Worm (Caenorhabditis elegans) whole organism, L3 larva: ENCODE results near the gene C09E8.6.
"Not testable (repeated sequence)": the region's sequence is repeated elsewhere in the genome, so short reads cannot be mapped to it uniquely, and the experiment has no call there.

Experiments
- aly-2 ChIP-seq: fragments of 150-350 bp; optimal IDR thresholded peaks from 2 replicates; lab custom pipeline; 2014; ENCODE audit warnings: missing biosample characterization, missing genetic modification characterization
- ceh-16 ChIP-seq: sonication (generic microtip); optimal IDR thresholded peaks from 2 replicates; lab custom pipeline; 2017; ENCODE audit warnings: missing biosample characterization, missing genetic modification characterization
- ceh-82 ChIP-seq: fragments of 150-350 bp; optimal IDR thresholded peaks from 2 replicates; lab custom pipeline; 2014; ENCODE audit warnings: missing biosample characterization, missing genetic modification characterization
- ceh-9 ChIP-seq: sonication (generic microtip); optimal IDR thresholded peaks from 2 replicates; lab custom pipeline; 2018; ENCODE audit warnings: missing biosample characterization, missing genetic modification characterization
- daf-12 ChIP-seq: fragments of 150-350 bp; optimal IDR thresholded peaks from 2 replicates; lab custom pipeline; 2014; ENCODE audit warnings: missing biosample characterization, missing genetic modification reagents, missing genetic modification characterization
- egl-27 ChIP-seq: sonication (generic microtip); optimal IDR thresholded peaks from 4 replicates; lab custom pipeline; 2017; ENCODE audit warnings: missing biosample characterization, missing genetic modification reagents, missing genetic modification characterization
- egl-5 ChIP-seq: fragments of 150-350 bp; optimal IDR thresholded peaks from 2 replicates; lab custom pipeline; 2017; ENCODE audit warnings: missing biosample characterization, missing genetic modification reagents, missing genetic modification characterization, inconsistent platforms
- elt-2 ChIP-seq: sonication (generic microtip); optimal IDR thresholded peaks from 2 replicates; lab custom pipeline; 2016; ENCODE audit warnings: missing genetic modification reagents, mild to moderate bottlenecking, missing genetic modification characterization, missing compliant biosample characterization
- fos-1 ChIP-seq: fragments of 150-350 bp; optimal IDR thresholded peaks from 2 replicates; lab custom pipeline; 2014; ENCODE audit warnings: missing biosample characterization, missing genetic modification characterization
- hmg-11 ChIP-seq: sonication (generic microtip); optimal IDR thresholded peaks from 2 replicates; lab custom pipeline; 2016; ENCODE audit warnings: missing genetic modification characterization, missing compliant biosample characterization
- jun-1 ChIP-seq: fragments of 150-350 bp; optimal IDR thresholded peaks from 2 replicates; lab custom pipeline; 2014; ENCODE audit warnings: missing biosample characterization, missing genetic modification reagents, missing genetic modification characterization
- lin-15B ChIP-seq: fragments of 150-350 bp; optimal IDR thresholded peaks from 2 replicates; lab custom pipeline; 2014; ENCODE audit warnings: missing biosample characterization, missing genetic modification characterization
- lin-39 ChIP-seq: fragments of 150-350 bp; optimal IDR thresholded peaks from 2 replicates; lab custom pipeline; 2018; ENCODE audit warnings: missing biosample characterization, missing genetic modification reagents, missing genetic modification characterization
- lsy-12 ChIP-seq: sonication (generic microtip); optimal IDR thresholded peaks from 2 replicates; lab custom pipeline; 2016; ENCODE audit warnings: mild to moderate bottlenecking, missing genetic modification characterization, missing compliant biosample characterization
- mdl-1 ChIP-seq: fragments of 150-350 bp; optimal IDR thresholded peaks from 2 replicates; lab custom pipeline; 2014; ENCODE audit warnings: missing biosample characterization, missing genetic modification characterization
- mml-1 ChIP-seq: fragments of 150-350 bp; sonication (generic microtip); optimal IDR thresholded peaks from 3 replicates; lab custom pipeline; 2014; ENCODE audit warnings: missing biosample characterization, missing genetic modification characterization
- nfya-1 ChIP-seq: sonication (generic microtip); optimal IDR thresholded peaks from 2 replicates; lab custom pipeline; 2017; ENCODE audit warnings: missing genetic modification characterization, mild to moderate bottlenecking, missing compliant biosample characterization, antibody characterized with exemption, moderate library complexity; ENCODE audit not compliant: insufficient read depth
- nhr-11 ChIP-seq: fragments of 150-350 bp; optimal IDR thresholded peaks from 2 replicates; lab custom pipeline; 2014; ENCODE audit warnings: missing biosample characterization, missing genetic modification characterization
- nhr-237 ChIP-seq: fragments of 150-350 bp; optimal IDR thresholded peaks from 2 replicates; lab custom pipeline; 2014; ENCODE audit warnings: missing biosample characterization, missing genetic modification characterization
- nhr-25 ChIP-seq: sonication (generic microtip); optimal IDR thresholded peaks from 2 replicates; lab custom pipeline; 2017; ENCODE audit warnings: missing biosample characterization, missing genetic modification characterization
- nhr-28 ChIP-seq: fragments of 150-350 bp; optimal IDR thresholded peaks from 2 replicates; lab custom pipeline; 2014; ENCODE audit warnings: missing biosample characterization, missing genetic modification characterization
- nhr-43 ChIP-seq: sonication (generic microtip); optimal IDR thresholded peaks from 2 replicates; lab custom pipeline; 2016; ENCODE audit warnings: mild to moderate bottlenecking, missing genetic modification characterization, missing compliant biosample characterization; ENCODE audit not compliant: poor library complexity, severe bottlenecking
- pha-4 ChIP-seq: fragments of 150-350 bp; optimal IDR thresholded peaks from 2 replicates; lab custom pipeline; 2014; ENCODE audit warnings: missing biosample characterization, missing genetic modification reagents, missing genetic modification characterization
- pqm-1 ChIP-seq: fragments of 150-350 bp; optimal IDR thresholded peaks from 2 replicates; lab custom pipeline; 2017; ENCODE audit warnings: missing biosample characterization, missing genetic modification characterization, inconsistent platforms
- sea-2 ChIP-seq: fragments of 150-350 bp; sonication (generic microtip); optimal IDR thresholded peaks from 4 replicates; lab custom pipeline; 2014; ENCODE audit warnings: missing biosample characterization, missing genetic modification reagents, missing genetic modification characterization
- skn-1 ChIP-seq: fragments of 150-350 bp; optimal IDR thresholded peaks from 2 replicates; lab custom pipeline; 2014; ENCODE audit warnings: missing biosample characterization, missing genetic modification characterization
- snpc-4 ChIP-seq: fragments of 150-350 bp; optimal IDR thresholded peaks from 2 replicates; lab custom pipeline; 2014; ENCODE audit warnings: missing biosample characterization, missing genetic modification characterization
- tbx-2 ChIP-seq: sonication (generic microtip); optimal IDR thresholded peaks from 2 replicates; lab custom pipeline; 2016; ENCODE audit warnings: mild to moderate bottlenecking, missing genetic modification characterization, missing compliant biosample characterization
- unc-39 ChIP-seq: sonication (generic microtip); optimal IDR thresholded peaks from 4 replicates; lab custom pipeline; 2017; ENCODE audit warnings: missing biosample characterization, missing genetic modification characterization
- unc-62 ChIP-seq: fragments of 150-350 bp; sonication (generic microtip); optimal IDR thresholded peaks from 4 replicates; lab custom pipeline; 2014; ENCODE audit warnings: missing biosample characterization, missing genetic modification reagents, missing genetic modification characterization
- zag-1 ChIP-seq: fragments of 150-350 bp; optimal IDR thresholded peaks from 2 replicates; lab custom pipeline; 2014; ENCODE audit warnings: missing biosample characterization, missing genetic modification characterization
- ztf-4 ChIP-seq: fragments of 150-350 bp; optimal IDR thresholded peaks from 2 replicates; lab custom pipeline; 2014; ENCODE audit warnings: missing biosample characterization, missing genetic modification characterization

The C09E8.6 gene

ce11 chrII:582649-583048 is 26.4 kb downstream of the C09E8.6 start, which contains the start of gene fbxb-14:
fbxb-14 (minus strand) TSS chrII:582749.
- TF ChIP-seq aly-2 (tag; lab: Kevin White, UChicago), result no peak
- TF ChIP-seq fos-1, result no peak

- TF ChIP-seq ceh-82 (tag; lab: Kevin White, UChicago), result no peak
- TF ChIP-seq daf-12 (tag; lab: Kevin White, UChicago), result no peak
- TF ChIP-seq unc-39 (tag; lab: Kevin White, UChicago), result no peak
- TF ChIP-seq pha-4 (tag; lab: Kevin White, UChicago), result no peak
- no peak for TF ChIP-seq ztf-4 (tag; lab: Kevin White, UChicago)
- no peak for TF ChIP-seq fos-1
Measured at ce11 chrII:584321-584848, 28.1 kb downstream of the C09E8.6 start, which contains the start of the genes W08F4.12 and W08F4.13. W08F4.12 (minus strand) TSS chrII:584421. W08F4.13 (plus strand) TSS chrII:584798.

ce11 chrII:587533-587932 is 31.2 kb downstream of the C09E8.6 start, which contains the start of gene fbxb-34:
fbxb-34 (plus strand) TSS chrII:587833.
- TF ChIP-seq unc-39 (tag; lab: Kevin White, UChicago), result no peak

- TF ChIP-seq daf-12 (tag; lab: Kevin White, UChicago), result no peak
- no peak for TF ChIP-seq nhr-237 (tag; lab: Kevin White, UChicago)
- TF ChIP-seq ztf-4 (tag; lab: Kevin White, UChicago), result no peak
Measured at ce11 chrII:591110-591509, 34.8 kb downstream of the C09E8.6 start, which contains the start of gene W08F4.10. W08F4.10 (minus strand) TSS chrII:591210.

- not testable (repeated sequence) for TF ChIP-seq nhr-43; snpc-4 (tag; lab: Kevin White, UChicago); daf-12 (tag; lab: Kevin White, UChicago)
Measured at ce11 chrII:593221-593620, 36.9 kb downstream of the C09E8.6 start, which contains the start of gene W08F4.1. W08F4.1 (plus strand) TSS chrII:593521.

ce11 chrII:596702-597101 is 40.4 kb downstream of the C09E8.6 start:
- TF ChIP-seq ceh-9 (tag; lab: Kevin White, UChicago) (no peak), ceh-82 (tag; lab: Kevin White, UChicago) (no peak), ceh-16 (tag; lab: Kevin White, UChicago) (no peak), tbx-2 (tag; lab: Kevin White, UChicago) (no peak), lin-15B (no peak), unc-39 (tag; lab: Kevin White, UChicago) (no peak), lsy-12 (tag; lab: Kevin White, UChicago) (no peak), nhr-11 (tag; lab: Kevin White, UChicago) (no peak), mml-1 (no peak), sea-2 (GFP tag; lab: Kevin White, UChicago) (no peak), hmg-11 (tag; lab: Kevin White, UChicago) (no peak), nhr-43 (no peak), lin-39 (tag; lab: Kevin White, UChicago) (no peak), zag-1 (no peak), pqm-1 (no peak), skn-1 (tag; lab: Kevin White, UChicago) (no peak), jun-1 (tag; lab: Kevin White, UChicago) (no peak), nhr-28 (tag; lab: Kevin White, UChicago) (no peak), nhr-25 (tag; lab: Kevin White, UChicago) (no peak), nfya-1 (no peak)

ce11 chrII:601305-601704 is 45.0 kb downstream of the C09E8.6 start:
- TF ChIP-seq pha-4 (tag; lab: Kevin White, UChicago) (peak; percentile 92), elt-2 (tag; lab: Kevin White, UChicago) (peak; percentile 23), daf-12 (tag; lab: Kevin White, UChicago) (no peak), nfya-1 (peak; percentile 63), lin-39 (tag; lab: Kevin White, UChicago) (peak; percentile 63), mdl-1 (tag; lab: Kevin White, UChicago) (peak; percentile 15), skn-1 (tag; lab: Kevin White, UChicago) (peak; percentile 29), fos-1 (no peak), egl-27 (tag; lab: Kevin White, UChicago) (no peak), egl-5 (tag; lab: Kevin White, UChicago) (peak; percentile 28), hmg-11 (tag; lab: Kevin White, UChicago) (peak; percentile 58), pqm-1 (peak; percentile 28), unc-62 (GFP tag; lab: Kevin White, UChicago) (no peak)
